Fruit fly (Drosophila melanogaster) S2 (cell line): ENCODE measurements around the gene zfh2.

Experiments used
- CG8478 ChIP-seq: fragments of >200 bp; optimal IDR thresholded peaks from 2 replicates; lab custom pipeline; 2018
- CTCF ChIP-seq, 2 experiments: fragments of >200 bp; optimal IDR thresholded peaks; 2 replicates each; lab custom pipeline; 2018

- no peak for TF ChIP-seq CG8478 (lab: Kevin White, UChicago)
- TF ChIP-seq CTCF (optimal IDR thresholded peaks at IDR 0.05; lab: Kevin White, UChicago), result no peak
Measured at dm6 chr4:468031-468430, 33.6 kb upstream of the zfh2 start.
